Worm (Caenorhabditis elegans) whole organism, young adult: ENCODE measurements around the gene ZK856.5.

Experiments used
- egrh-3 ChIP-seq: fragments of 200-800 bp; sonication (Bioruptor generic); IDR thresholded peaks from 2 replicates; pipeline ENCODE4 v1.3.6; 2022; ENCODE audit warnings: missing genetic modification reagents, missing genetic modification characterization, missing compliant biosample characterization

The ZK856.5 gene

DNA sequence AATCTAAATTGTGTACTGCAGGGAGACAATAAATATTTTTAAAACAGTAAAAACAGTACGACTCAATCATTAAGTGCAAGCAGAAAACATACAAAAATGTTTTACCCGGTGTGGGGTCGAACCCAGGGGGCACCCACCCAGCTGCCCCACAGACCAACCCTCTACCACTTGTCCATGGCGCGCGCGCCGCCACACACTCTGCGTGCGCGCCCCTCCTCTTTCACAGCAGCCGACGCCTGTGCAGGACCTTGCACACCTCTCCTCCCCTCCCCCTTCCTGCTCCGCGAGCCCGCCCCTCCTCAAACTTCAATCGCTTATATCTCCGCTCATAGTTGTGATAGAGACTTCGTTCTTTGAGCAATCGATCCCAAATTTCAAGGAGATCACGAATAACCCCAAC is 53.3 kb downstream of the ZK856.5 start:
- TF ChIP-seq egrh-3 (GFP tag; lab: Robert Waterston, UW), result peak; percentile 99
- TF ChIP-seq, all 124 proteins: peak for 1; not testable (repeated sequence) for 123
